Fruit fly (Drosophila melanogaster) whole organism, embryonic: ENCODE measurements around the gene CG5644.

Experiments used
- Ada2b ChIP-seq: fragments of 200-800 bp; sonication (Bioruptor generic); IDR thresholded peaks from 2 replicates; pipeline ENCODE4 v1.3.6; 2022; ENCODE audit warnings: missing biosample characterization, missing genetic modification characterization
- B-H2 ChIP-seq: fragments of 200-800 bp; sonication (Bioruptor generic); optimal IDR thresholded peaks from 2 replicates; lab custom pipeline; 2018; ENCODE audit warnings: missing biosample characterization, mild to moderate bottlenecking, missing genetic modification characterization
- CG10267 ChIP-seq: fragments of 200-800 bp; sonication (Bioruptor generic); optimal IDR thresholded peaks from 2 replicates; lab custom pipeline; 2018; ENCODE audit warnings: missing biosample characterization, mild to moderate bottlenecking, missing genetic modification characterization, moderate library complexity
- CG10366 ChIP-seq: fragments of 200-800 bp; sonication (Bioruptor generic); IDR thresholded peaks from 2 replicates; pipeline ENCODE4 v1.3.6; 2022; ENCODE audit warnings: missing biosample characterization, missing genetic modification characterization
- CG12104 ChIP-seq: fragments of 200-800 bp; sonication (Bioruptor generic); optimal IDR thresholded peaks from 3 replicates; lab custom pipeline; 2016; ENCODE audit warnings: missing biosample characterization, missing genetic modification characterization
- CG14441 ChIP-seq: fragments of 200-800 bp; sonication (Bioruptor generic); IDR thresholded peaks from 2 replicates; pipeline ENCODE4 v1.3.6; 2022; ENCODE audit warnings: missing biosample characterization, missing genetic modification characterization
- CG17912 ChIP-seq: fragments of 200-800 bp; sonication (Bioruptor generic); optimal IDR thresholded peaks from 2 replicates; lab custom pipeline; 2018; ENCODE audit warnings: missing biosample characterization, mild to moderate bottlenecking, missing genetic modification characterization
- CG2120 ChIP-seq: fragments of 200-800 bp; sonication (Bioruptor generic); optimal IDR thresholded peaks from 3 replicates; lab custom pipeline; 2016; ENCODE audit warnings: missing biosample characterization, missing genetic modification characterization
- CG32767 ChIP-seq: fragments of 200-800 bp; sonication (Bioruptor generic); IDR thresholded peaks from 2 replicates; pipeline ENCODE4 v1.3.6; 2022; ENCODE audit warnings: missing biosample characterization, missing genetic modification characterization
- CG34224 ChIP-seq: fragments of 200-800 bp; sonication (Bioruptor generic); IDR thresholded peaks from 3 replicates; pipeline ENCODE4 v1.3.6; 2022; ENCODE audit warnings: missing biosample characterization, missing genetic modification characterization; ENCODE audit not compliant: partially characterized antibody
- CG4328 ChIP-seq: fragments of 200-800 bp; sonication (Bioruptor generic); optimal IDR thresholded peaks from 3 replicates; lab custom pipeline; 2017; ENCODE audit warnings: missing biosample characterization, missing genetic modification reagents, missing genetic modification characterization
- CG4360 ChIP-seq: fragments of 200-800 bp; sonication (Bioruptor generic); IDR thresholded peaks from 2 replicates; pipeline ENCODE4 v1.3.6; 2022; ENCODE audit warnings: missing biosample characterization, missing genetic modification characterization
- CG4404 ChIP-seq: fragments of 200-800 bp; sonication (Bioruptor generic); IDR thresholded peaks from 2 replicates; pipeline ENCODE4 v1.3.6; 2022; ENCODE audit warnings: missing biosample characterization, missing genetic modification characterization
- CG5953 ChIP-seq: fragments of 200-800 bp; sonication (Bioruptor generic); IDR thresholded peaks from 2 replicates; pipeline ENCODE4 v1.3.6; 2022; ENCODE audit warnings: missing biosample characterization, missing genetic modification characterization
- CG7839 ChIP-seq: fragments of 200-800 bp; sonication (Bioruptor generic); optimal IDR thresholded peaks from 3 replicates; lab custom pipeline; 2018; ENCODE audit warnings: missing biosample characterization, mild to moderate bottlenecking, missing genetic modification characterization, moderate library complexity
- CG8924 ChIP-seq: fragments of 200-800 bp; optimal IDR thresholded peaks from 3 replicates; lab custom pipeline; 2019; ENCODE audit warnings: missing biosample characterization, mild to moderate bottlenecking, missing genetic modification characterization, moderate library complexity
- D19B ChIP-seq: fragments of 200-800 bp; sonication (Bioruptor generic); optimal IDR thresholded peaks from 2 replicates; lab custom pipeline; 2017; ENCODE audit warnings: missing biosample characterization, mild to moderate bottlenecking, missing genetic modification characterization
- Doc2 ChIP-seq: fragments of 200-800 bp; sonication (Bioruptor generic); IDR thresholded peaks from 2 replicates; pipeline ENCODE4 v1.3.6; 2022; ENCODE audit warnings: missing biosample characterization, missing genetic modification characterization
- Doc3 ChIP-seq: fragments of 200-800 bp; sonication (Bioruptor generic); IDR thresholded peaks from 3 replicates; pipeline ENCODE4 v1.3.6; 2022; ENCODE audit warnings: missing biosample characterization, missing genetic modification characterization; ENCODE audit not compliant: partially characterized antibody
- ERR ChIP-seq: fragments of 200-800 bp; sonication (Bioruptor generic); optimal IDR thresholded peaks from 2 replicates; lab custom pipeline; 2016; ENCODE audit warnings: missing biosample characterization, missing genetic modification characterization
- Ets65A ChIP-seq: fragments of 200-800 bp; sonication (Bioruptor generic); peaks from one replicate; lab custom pipeline; 2016; ENCODE audit warnings: missing biosample characterization, missing genetic modification characterization
- Fer1 ChIP-seq: fragments of 200-800 bp; sonication (Bioruptor generic); optimal IDR thresholded peaks from 2 replicates; lab custom pipeline; 2017; ENCODE audit warnings: missing biosample characterization, mild to moderate bottlenecking, missing genetic modification characterization
- Gsc ChIP-seq: fragments of 200-800 bp; sonication (Bioruptor generic); IDR thresholded peaks from 2 replicates; pipeline ENCODE4 v1.3.6; 2022; ENCODE audit warnings: missing biosample characterization, missing genetic modification characterization
- Max ChIP-seq: fragments of 200-800 bp; sonication (Bioruptor generic); optimal IDR thresholded peaks from 2 replicates; lab custom pipeline; 2016; ENCODE audit warnings: missing biosample characterization, mild to moderate bottlenecking, missing genetic modification characterization
- Oli ChIP-seq: fragments of 200-800 bp; sonication (Bioruptor generic); optimal IDR thresholded peaks from 2 replicates; lab custom pipeline; 2018; ENCODE audit warnings: missing biosample characterization, mild to moderate bottlenecking, missing genetic modification characterization, moderate library complexity
- Sin3A ChIP-seq: fragments of >200 bp; optimal IDR thresholded peaks from 2 replicates; lab custom pipeline; 2018
- Trl ChIP-seq, 3 experiments: fragments of >200 bp in 2 of 3; fragments of 200-800 bp in 1 of 3; sonication (Bioruptor generic) in 1 of 3; optimal IDR thresholded peaks; 2 replicates in 1 of 3; 3 replicates in 2 of 3; lab custom pipeline; 2016 to 2017; ENCODE audit warnings: missing biosample characterization in 1 of 3, missing genetic modification characterization in 1 of 3
- ash1 ChIP-seq: fragments of 200-800 bp; sonication (Bioruptor generic); optimal IDR thresholded peaks from 2 replicates; lab custom pipeline; 2018; ENCODE audit warnings: missing biosample characterization, mild to moderate bottlenecking, missing genetic modification characterization
- bsh ChIP-seq, 2 experiments: fragments of 200-800 bp; sonication (Bioruptor generic); optimal IDR thresholded peaks; 2 replicates each; lab custom pipeline; 2017 to 2018; ENCODE audit warnings: mild to moderate bottlenecking in 2 of 2, missing biosample characterization in 2 of 2, missing genetic modification characterization in 2 of 2, moderate library complexity in 1 of 2
- chinmo ChIP-seq: fragments of 200-800 bp; sonication (Bioruptor generic); IDR thresholded peaks from 4 replicates; pipeline ENCODE4 v1.3.6; 2022; ENCODE audit warnings: missing biosample characterization, missing genetic modification characterization; ENCODE audit not compliant: partially characterized antibody
- ci ChIP-seq: fragments of 200-800 bp; sonication (Bioruptor generic); IDR thresholded peaks from 3 replicates; pipeline ENCODE4 v1.3.6; 2022; ENCODE audit warnings: missing biosample characterization, missing genetic modification characterization
- dpn ChIP-seq, 2 experiments: fragments of 200-800 bp; sonication (Bioruptor generic); optimal IDR thresholded peaks; 3 replicates each; lab custom pipeline; 2016; ENCODE audit warnings: missing biosample characterization in 2 of 2, missing genetic modification characterization in 2 of 2
- gce ChIP-seq: fragments of 200-800 bp; sonication (Bioruptor generic); IDR thresholded peaks from 3 replicates; pipeline ENCODE4 v1.3.6; 2022; ENCODE audit warnings: missing biosample characterization, missing genetic modification characterization
- gcm ChIP-seq: fragments of 200-800 bp; sonication (Bioruptor generic); optimal IDR thresholded peaks from 2 replicates; lab custom pipeline; 2019; ENCODE audit warnings: missing biosample characterization, mild to moderate bottlenecking, missing genetic modification characterization, moderate library complexity
- gem ChIP-seq: fragments of 200-800 bp; sonication (Bioruptor generic); optimal IDR thresholded peaks from 2 replicates; lab custom pipeline; 2019; ENCODE audit warnings: missing biosample characterization, mild to moderate bottlenecking, missing genetic modification characterization, moderate library complexity
- hkb ChIP-seq, 2 experiments: fragments of 200-800 bp in 1 of 2; fragments of >200 bp in 1 of 2; sonication (Bioruptor generic) in 1 of 2; IDR thresholded peaks in 1 of 2; optimal IDR thresholded peaks in 1 of 2; 2 replicates each; pipeline versions ENCODE4 v1.3.6 to Lab custom; 2017 to 2022; ENCODE audit warnings: missing biosample characterization in 1 of 2, missing genetic modification characterization in 1 of 2
- lmd ChIP-seq: fragments of 200-800 bp; sonication (Bioruptor generic); IDR thresholded peaks from 2 replicates; pipeline ENCODE4 v1.3.6; 2022; ENCODE audit warnings: missing biosample characterization, missing genetic modification characterization
- mam ChIP-seq: fragments of 200-800 bp; sonication (Bioruptor generic); optimal IDR thresholded peaks from 3 replicates; lab custom pipeline; 2016; ENCODE audit warnings: missing biosample characterization, missing genetic modification characterization
- nerfin-2 ChIP-seq: fragments of 200-800 bp; sonication (Bioruptor generic); IDR thresholded peaks from 2 replicates; pipeline ENCODE4 v1.3.6; 2022; ENCODE audit warnings: missing biosample characterization, missing genetic modification characterization; ENCODE audit not compliant: partially characterized antibody
- oc ChIP-seq: fragments of 200-800 bp; sonication (Bioruptor generic); optimal IDR thresholded peaks from 2 replicates; lab custom pipeline; 2018; ENCODE audit warnings: missing biosample characterization, mild to moderate bottlenecking, missing genetic modification characterization, moderate library complexity
- phol ChIP-seq: fragments of 200-800 bp; sonication (Bioruptor generic); optimal IDR thresholded peaks from 3 replicates; lab custom pipeline; 2018; ENCODE audit warnings: missing biosample characterization, mild to moderate bottlenecking, missing genetic modification characterization, moderate library complexity
- sisA ChIP-seq: fragments of 200-800 bp; sonication (Bioruptor generic); IDR thresholded peaks from 2 replicates; pipeline ENCODE4 v1.3.6; 2022; ENCODE audit warnings: missing biosample characterization, missing genetic modification characterization
- sob ChIP-seq: fragments of 200-800 bp; sonication (Bioruptor generic); IDR thresholded peaks from 2 replicates; pipeline ENCODE4 v1.3.6; 2022; ENCODE audit warnings: missing biosample characterization, missing genetic modification characterization
- tll ChIP-seq, 2 experiments: fragments of 200-800 bp in 1 of 2; fragments of >200 bp in 1 of 2; sonication (Bioruptor generic) in 1 of 2; optimal IDR thresholded peaks; 2 replicates each; lab custom pipeline; 2017 to 2019; ENCODE audit warnings: missing biosample characterization in 2 of 2, missing genetic modification characterization in 2 of 2, mild to moderate bottlenecking in 1 of 2, moderate library complexity in 1 of 2
- ttk ChIP-seq: fragments of 200-800 bp; sonication (Bioruptor generic); IDR thresholded peaks from 2 replicates; pipeline ENCODE4 v2.1.2; 2022; ENCODE audit warnings: missing biosample characterization, missing genetic modification characterization
- vvl ChIP-seq: fragments of 200-800 bp; sonication (Bioruptor generic); IDR thresholded peaks from 2 replicates; pipeline ENCODE4 v1.3.6; 2022; ENCODE audit warnings: missing biosample characterization, missing genetic modification characterization
- zen2 ChIP-seq: fragments of 200-800 bp; sonication (Bioruptor generic); IDR thresholded peaks from 3 replicates; pipeline ENCODE4 v1.3.6; 2022; ENCODE audit warnings: missing biosample characterization, missing genetic modification characterization; ENCODE audit not compliant: partially characterized antibody

Gene CG5644

dm6 chr3L:8978678-8979413, 834 bp downstream of the CG5644 start (continued):
- TF ChIP-seq chinmo (GFP tag; lab: Robert Waterston, UW) (peak; percentile 99), Fer1 (GFP tag; lab: Kevin White, UChicago) (peak; percentile 39), CG12104 (GFP tag; lab: Kevin White, UChicago) (no peak), CG10366 (peak; percentile 36; the same call in 1 of the 2 replicates), ERR (GFP tag; lab: Kevin White, UChicago) (no peak), bsh (GFP tag; optimal IDR thresholded peaks at IDR 0.05; lab: Kevin White, UChicago) (peak in 1 of 2 experiments; percentile 47), Sin3A (no peak), nerfin-2 (no peak), CG32767 (no peak), gce (GFP tag; lab: Robert Waterston, UW) (0 out of 3 replicates have a peak, but pooled peaks have one; percentile 39), CG7839 (peak; percentile 38), Trl (optimal IDR thresholded peaks at IDR 0.05; lab: Kevin White, UChicago) (peak; percentile 83 to 89), Trl (GFP tag; optimal IDR thresholded peaks at IDR 0.05; lab: Kevin White, UChicago) (no peak), CG2120 (no peak), oc (tag; lab: Kevin White, UChicago) (peak; percentile 49), ash1 (GFP tag; lab: Kevin White, UChicago) (no peak), mam (GFP tag; lab: Kevin White, UChicago) (no peak), sisA (GFP tag; lab: Robert Waterston, UW) (peak; percentile 33; the same call in 1 of the 2 replicates), tll (GFP tag; optimal IDR thresholded peaks at IDR 0.05; lab: Kevin White, UChicago) (no peak), dpn (GFP tag; optimal IDR thresholded peaks at IDR 0.05; lab: Kevin White, UChicago) (peak in 1 of 2 experiments; percentile 34), lmd (GFP tag; lab: Robert Waterston, UW) (peak; percentile 51), Ada2b (GFP tag; lab: Robert Waterston, UW) (no peak), CG4328 (GFP tag; lab: Kevin White, UChicago) (no peak), ttk (GFP tag; lab: Robert Waterston, UW) (peak; percentile 51), zen2 (GFP tag; lab: Robert Waterston, UW) (peak; percentile 17; the same call in 1 of the 3 replicates), CG8924 (tag; lab: Kevin White, UChicago) (no peak), CG10267 (tag; lab: Kevin White, UChicago) (peak; percentile 9), CG17912 (no peak), Gsc (no peak), CG4404 (GFP tag; lab: Robert Waterston, UW) (0 out of 2 replicates have a peak, but pooled peaks have one; percentile 16), hkb (optimal IDR thresholded peaks at IDR 0.05; lab: Kevin White, UChicago) (no peak), hkb (GFP tag; IDR thresholded peaks at IDR 0.05; lab: Robert Waterston, UW) (0 out of 2 replicates have a peak, but pooled peaks have one; percentile 8), CG14441 (peak; percentile 42; the same call in 1 of the 2 replicates), Oli (peak; percentile 17), Max (GFP tag; lab: Kevin White, UChicago) (peak; percentile 13), ci (GFP tag; lab: Robert Waterston, UW) (peak; percentile 63), Ets65A (GFP tag; lab: Kevin White, UChicago) (peak; percentile 9), CG4360 (no peak), phol (tag; lab: Kevin White, UChicago) (peak; percentile 7), gem (tag; lab: Kevin White, UChicago) (peak; percentile 46), Doc3 (GFP tag; lab: Robert Waterston, UW) (peak; percentile 44; the same call in 1 of the 3 replicates), CG34224 (GFP tag; lab: Robert Waterston, UW) (peak; percentile 73), sob (GFP tag; lab: Robert Waterston, UW) (peak; percentile 21; the same call in 1 of the 2 replicates), gcm (GFP tag; lab: Kevin White, UChicago) (peak; percentile 65), Doc2 (GFP tag; lab: Robert Waterston, UW) (0 out of 2 replicates have a peak, but pooled peaks have one; percentile 18), vvl (GFP tag; lab: Robert Waterston, UW) (peak; percentile 24; the same call in 1 of the 2 replicates), CG5953 (GFP tag; lab: Robert Waterston, UW) (0 out of 2 replicates have a peak, but pooled peaks have one; percentile 24), B-H2 (GFP tag; lab: Kevin White, UChicago) (no peak), D19B (GFP tag; lab: Kevin White, UChicago) (no peak)
